Worm (Caenorhabditis elegans) whole organism, L4/young adult: ENCODE data around the gene Y41E3.8.
"Not testable (repeated sequence)": the region's sequence is repeated elsewhere in the genome, so short reads cannot be mapped to it uniquely, and the experiment has no call there.

Experiments used
- W03F9.2 ChIP-seq: fragments of 150-350 bp; optimal IDR thresholded peaks from 2 replicates; lab custom pipeline; 2014; ENCODE audit warnings: missing biosample characterization, missing genetic modification characterization
- him-1 ChIP-seq: sonication (generic microtip); optimal IDR thresholded peaks from 2 replicates; lab custom pipeline; 2016; ENCODE audit warnings: missing genotype, missing genetic modification reagents, missing genetic modification characterization, missing compliant biosample characterization

DNA sequence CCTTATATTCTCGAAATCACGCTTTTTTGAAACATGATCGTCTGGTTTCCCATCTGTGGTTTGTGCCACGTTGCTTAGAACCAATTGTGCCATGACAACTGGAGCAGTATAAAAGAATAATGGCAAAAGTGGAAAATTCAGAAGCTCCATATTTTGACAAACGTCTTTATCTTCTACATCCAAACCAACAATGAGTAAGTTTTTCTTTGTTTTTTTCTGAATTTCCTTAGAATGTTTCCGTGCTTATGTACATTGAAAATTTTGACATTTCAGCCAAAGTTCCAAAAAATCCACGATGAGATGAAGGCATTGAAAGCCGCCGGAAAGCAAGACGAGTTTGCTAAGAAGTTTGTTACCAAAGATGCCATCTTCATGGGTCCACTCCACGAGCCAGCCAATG is 22.3 kb downstream of the Y41E3.8 start, which contains the start of gene Y41E3.6:
- TF ChIP-seq him-1; W03F9.2 (tag; lab: Kevin White, UChicago): not testable (repeated sequence)
